Worm (Caenorhabditis elegans): ENCODE measurements around the gene zhit-2.

The zhit-2 gene

DNA sequence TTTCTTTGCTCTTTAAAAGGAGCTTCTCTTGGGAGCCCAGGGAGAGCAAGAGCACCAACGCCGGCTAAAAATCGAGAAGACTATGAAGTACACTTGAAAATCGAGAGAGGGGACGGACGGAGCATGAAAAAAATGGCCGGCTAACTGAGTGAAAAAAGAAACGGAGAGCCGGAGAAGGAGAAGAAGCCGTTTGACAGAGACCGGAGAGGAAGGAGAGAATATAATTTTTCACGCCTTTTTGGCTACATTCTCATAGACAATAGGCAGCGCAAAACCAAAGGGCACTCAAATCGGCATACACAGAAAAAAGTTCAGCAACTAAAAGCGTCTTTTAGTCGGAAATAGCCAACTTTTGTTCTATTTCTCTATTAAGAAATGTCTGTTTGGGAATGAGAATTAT, 22.7 kb downstream of the zhit-2 start:
- no peak for TF ChIP-seq gmeb-1 (tag; optimal IDR thresholded peaks at IDR 0.05)
- no peak for TF ChIP-seq unc-55 (GFP tag; optimal IDR thresholded peaks at IDR 0.05)
- peak in 1 of 2 experiments; percentile 16 for TF ChIP-seq mdl-1 (tag; optimal IDR thresholded peaks at IDR 0.05)

ce11 chrIII:4220864-4221263, 23.3 kb downstream of the zhit-2 start:
- TF ChIP-seq C34F6.9 (tag; optimal IDR thresholded peaks at IDR 0.05) (peak; percentile 39), lin-39 (tag; optimal IDR thresholded peaks at IDR 0.05) (no peak), crh-2 (tag; optimal IDR thresholded peaks at IDR 0.05) (peak; percentile 5), lsy-2 (tag; optimal IDR thresholded peaks at IDR 0.05) (peak in 1 of 2 experiments; percentile 27)

DNA sequence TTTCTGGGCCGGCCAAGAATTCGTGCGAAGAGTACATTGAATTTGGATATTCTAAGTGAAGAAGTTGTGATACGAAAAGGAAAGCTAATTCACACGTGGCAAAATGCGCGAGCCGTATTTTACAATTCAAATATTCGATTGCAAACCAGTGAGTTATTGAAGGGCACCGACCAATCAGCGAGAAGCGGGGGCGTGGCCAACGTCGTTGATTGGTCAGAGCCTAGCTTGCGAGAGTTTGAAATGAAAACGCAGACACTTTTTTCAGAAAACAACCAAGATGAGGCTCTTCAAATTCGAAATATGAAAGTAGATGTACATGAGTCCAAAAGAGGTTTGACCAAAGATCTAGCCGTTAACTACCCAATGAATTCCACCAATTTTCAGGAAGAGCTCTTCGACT, 33.5 kb downstream of the zhit-2 start:
- TF ChIP-seq lsy-2 (tag; optimal IDR thresholded peaks at IDR 0.05) = no peak
- TF ChIP-seq peb-1 (tag; optimal IDR thresholded peaks at IDR 0.05) = no peak
- no peak for TF ChIP-seq nhr-23 (tag; optimal IDR thresholded peaks at IDR 0.05)
- no peak for TF ChIP-seq sma-3 (GFP tag; optimal IDR thresholded peaks at IDR 0.05)
- no peak for TF ChIP-seq lin-13 (GFP tag; optimal IDR thresholded peaks at IDR 0.05)
- TF ChIP-seq mdl-1 (tag; optimal IDR thresholded peaks at IDR 0.05) = no peak
- no peak for TF ChIP-seq unc-39 (tag; optimal IDR thresholded peaks at IDR 0.05)
- no peak for TF ChIP-seq nhr-129 (tag; optimal IDR thresholded peaks at IDR 0.05)
- TF ChIP-seq nhr-77 (tag; optimal IDR thresholded peaks at IDR 0.05) = no peak
- TF ChIP-seq dmd-4 (tag; optimal IDR thresholded peaks at IDR 0.05) = no peak

DNA sequence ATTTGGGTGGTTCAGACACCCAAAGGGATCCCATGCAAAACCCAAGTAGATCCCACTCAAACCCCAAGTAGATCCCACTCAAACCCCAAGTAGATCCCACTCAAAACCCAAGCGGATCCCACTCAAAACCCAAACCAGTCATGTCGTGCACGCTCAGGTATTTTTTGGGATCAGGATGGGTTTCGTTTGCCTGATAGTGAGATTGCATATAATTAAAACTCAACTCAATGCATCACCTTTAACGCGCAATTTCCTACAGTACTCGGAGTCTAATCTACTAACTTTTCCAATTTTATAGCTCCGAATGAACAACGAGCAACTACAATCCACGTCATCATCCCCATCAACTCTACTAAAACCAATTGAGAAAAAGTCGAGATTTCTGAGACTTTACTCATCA, 35.0 kb downstream of the zhit-2 start, which contains the start of gene phlp-2:
TSS of gene phlp-2 (plus strand) at position 301 of the 400 bp plus-strand sequence.
- TF ChIP-seq mab-5 (tag; optimal IDR thresholded peaks at IDR 0.05) (no peak), mbf-1 (tag; optimal IDR thresholded peaks at IDR 0.05) (no peak), Y55F3AM.14 (GFP tag; optimal IDR thresholded peaks at IDR 0.05) (no peak), unc-55 (GFP tag; optimal IDR thresholded peaks at IDR 0.05) (no peak)

- TF ChIP-seq nhr-129 (tag; optimal IDR thresholded peaks at IDR 0.05) (peak; percentile 8), lin-13 (GFP tag; optimal IDR thresholded peaks at IDR 0.05) (no peak)
These were observed 36.0 kb downstream of the zhit-2 start for ce11 chrIII:4208210-4208609.

- TF ChIP-seq elt-3 (tag; optimal IDR thresholded peaks at IDR 0.05) (no peak), lsy-2 (tag; optimal IDR thresholded peaks at IDR 0.05) (peak in 1 of 2 experiments; percentile 15), unc-55 (GFP tag; optimal IDR thresholded peaks at IDR 0.05) (peak; percentile 37), nhr-25 (tag; optimal IDR thresholded peaks at IDR 0.05) (no peak), skn-1 (tag; optimal IDR thresholded peaks at IDR 0.05) (no peak), peb-1 (tag; optimal IDR thresholded peaks at IDR 0.05) (no peak), ZK546.5 (tag; optimal IDR thresholded peaks at IDR 0.05) (no peak), dmd-4 (tag; optimal IDR thresholded peaks at IDR 0.05) (no peak), elt-1 (tag; optimal IDR thresholded peaks at IDR 0.05) (no peak), nhr-237 (tag; optimal IDR thresholded peaks at IDR 0.05) (no peak), fos-1 (tag; optimal IDR thresholded peaks at IDR 0.05) (no peak), blmp-1 (tag; optimal IDR thresholded peaks at IDR 0.05; ENCODE audit: insufficient read depth) (peak; percentile 24)
These were observed 38.3 kb downstream of the zhit-2 start, which contains the start of gene R74.8 for ce11 chrIII:4205751-4206327. R74.8 (plus strand) TSS chrIII:4206277.

DNA sequence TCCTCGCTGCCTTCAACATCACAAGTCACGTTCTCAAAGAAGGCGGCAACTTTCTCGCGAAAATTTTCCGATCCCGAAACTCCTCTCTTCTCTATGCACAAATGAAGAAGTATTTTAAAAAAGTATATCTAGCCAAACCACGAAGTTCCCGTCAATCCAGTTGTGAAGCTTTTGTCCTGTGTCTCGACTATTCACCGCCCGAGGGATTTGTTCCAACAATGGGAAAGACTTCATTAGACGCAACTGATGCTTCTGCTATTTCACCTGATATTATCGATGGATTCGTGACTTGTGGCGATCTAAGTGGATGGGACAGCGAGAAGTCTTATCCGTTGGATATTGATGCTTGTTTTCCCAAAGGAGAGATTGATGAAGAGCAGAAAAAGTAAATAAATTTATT, 39.2 kb downstream of the zhit-2 start:
- no peak for TF ChIP-seq mdl-1 (tag; optimal IDR thresholded peaks at IDR 0.05)
- TF ChIP-seq elt-3 (tag; optimal IDR thresholded peaks at IDR 0.05) = no peak
- TF ChIP-seq nhr-129 (tag; optimal IDR thresholded peaks at IDR 0.05) = no peak
- TF ChIP-seq nhr-12 (tag; optimal IDR thresholded peaks at IDR 0.05) = no peak
- no peak for TF ChIP-seq unc-62 (GFP tag; optimal IDR thresholded peaks at IDR 0.05)
- TF ChIP-seq snpc-4 (tag; optimal IDR thresholded peaks at IDR 0.05) = no peak
- no peak for TF ChIP-seq nhr-11 (tag; optimal IDR thresholded peaks at IDR 0.05)
- no peak for TF ChIP-seq C34F6.9 (tag; optimal IDR thresholded peaks at IDR 0.05)

Data from whole organism, L2 larva.